Worm (Caenorhabditis elegans) whole organism, L4 larva: ENCODE data around the gene ugt-60.

Experiments
- D1046.2 ChIP-seq: fragments of 200-800 bp; sonication (Bioruptor generic); IDR thresholded peaks from 2 replicates; pipeline ENCODE4 v1.3.6; 2022; ENCODE audit warnings: missing genetic modification characterization, missing compliant biosample characterization
- F44E2.7 ChIP-seq: fragments of 200-800 bp; sonication (Bioruptor generic); IDR thresholded peaks from 2 replicates; pipeline ENCODE4 v2.1.2; 2022; ENCODE audit warnings: missing genetic modification characterization, missing compliant biosample characterization
- T20F7.1 ChIP-seq: fragments of 200-800 bp; sonication (Bioruptor generic); optimal IDR thresholded peaks from 2 replicates; lab custom pipeline; 2018; ENCODE audit warnings: mild to moderate bottlenecking, missing genetic modification characterization, missing compliant biosample characterization
- T26A8.4 ChIP-seq: fragments of 200-800 bp; sonication (Bioruptor generic); IDR thresholded peaks from 2 replicates; pipeline ENCODE4 v1.3.6; 2022; ENCODE audit warnings: missing genetic modification characterization, missing compliant biosample characterization
- Y105C5A.15 ChIP-seq: fragments of 200-800 bp; sonication (Bioruptor generic); IDR thresholded peaks from 2 replicates; pipeline ENCODE4 v1.3.6; 2022; ENCODE audit warnings: missing genetic modification characterization, missing compliant biosample characterization
- Y48G9A.11 ChIP-seq: fragments of 200-800 bp; sonication (Bioruptor generic); IDR thresholded peaks from 2 replicates; pipeline ENCODE4 v1.3.6; 2022; ENCODE audit warnings: missing genetic modification reagents, missing genetic modification characterization, missing compliant biosample characterization
- ZK546.5 ChIP-seq, 2 experiments: sonication (generic microtip); optimal IDR thresholded peaks; 2 replicates each; lab custom pipeline; 2017; ENCODE audit warnings: missing biosample characterization in 2 of 2, missing genetic modification characterization in 2 of 2
- aha-1 ChIP-seq: fragments of 150-350 bp; peaks from one replicate; lab custom pipeline; 2014; ENCODE audit warnings: missing biosample characterization, missing genetic modification characterization
- ama-1 ChIP-seq: fragments of 150-350 bp; optimal IDR thresholded peaks from 2 replicates; lab custom pipeline; 2014; ENCODE audit warnings: inconsistent platforms, mixed read lengths
- arid-1 ChIP-seq: fragments of 200-800 bp; sonication (Bioruptor generic); conservative IDR thresholded peaks from 2 replicates; pipeline ENCODE4 v1.3.6; 2022; ENCODE audit warnings: missing genetic modification reagents, missing genetic modification characterization, missing compliant biosample characterization
- ceh-32 ChIP-seq: sonication (generic microtip); optimal IDR thresholded peaks from 2 replicates; lab custom pipeline; 2016; ENCODE audit warnings: mild to moderate bottlenecking, missing genetic modification characterization, missing compliant biosample characterization; ENCODE audit not compliant: poor library complexity
- ceh-44 ChIP-seq: fragments of 200-800 bp; sonication (Bioruptor generic); IDR thresholded peaks from 2 replicates; pipeline ENCODE4 v1.3.6; 2022; ENCODE audit warnings: missing genetic modification reagents, missing genetic modification characterization, missing compliant biosample characterization
- ceh-62 ChIP-seq: sonication (generic microtip); optimal IDR thresholded peaks from 2 replicates; lab custom pipeline; 2017; ENCODE audit warnings: missing biosample characterization, missing genetic modification characterization
- ces-1 ChIP-seq: fragments of 150-350 bp; sonication (generic microtip); optimal IDR thresholded peaks from 4 replicates; lab custom pipeline; 2014; ENCODE audit warnings: missing biosample characterization, missing genetic modification reagents, missing genetic modification characterization
- cey-2 ChIP-seq: sonication (generic microtip); optimal IDR thresholded peaks from 3 replicates; lab custom pipeline; 2017; ENCODE audit warnings: missing genetic modification characterization, mild to moderate bottlenecking, missing compliant biosample characterization, antibody characterized with exemption, borderline replicate concordance; ENCODE audit not compliant: insufficient read depth
- daf-19 ChIP-seq: fragments of 200-800 bp; sonication (Bioruptor generic); conservative IDR thresholded peaks from 2 replicates; pipeline ENCODE4 v1.3.6; 2022; ENCODE audit warnings: missing genetic modification characterization, missing compliant biosample characterization
- dmd-8 ChIP-seq: fragments of 200-800 bp; sonication (Bioruptor generic); IDR thresholded peaks from 2 replicates; pipeline ENCODE4 v1.3.6; 2022; ENCODE audit warnings: missing genetic modification characterization, missing compliant biosample characterization
- duxl-1 ChIP-seq: sonication (generic microtip); optimal IDR thresholded peaks from 2 replicates; lab custom pipeline; 2016; ENCODE audit warnings: mild to moderate bottlenecking, missing genetic modification characterization, moderate library complexity, missing compliant biosample characterization; ENCODE audit not compliant: poor library complexity
- egl-43 ChIP-seq: fragments of 200-800 bp; sonication (Bioruptor generic); IDR thresholded peaks from 2 replicates; pipeline ENCODE4 v1.3.6; 2022; ENCODE audit warnings: missing genetic modification reagents, missing genetic modification characterization, missing compliant biosample characterization
- fos-1 ChIP-seq: fragments of 150-350 bp; optimal IDR thresholded peaks from 2 replicates; lab custom pipeline; 2014; ENCODE audit warnings: missing biosample characterization, missing genetic modification characterization
- hlh-30 ChIP-seq: sonication (generic microtip); optimal IDR thresholded peaks from 2 replicates; lab custom pipeline; 2017; ENCODE audit warnings: antibody characterized with exemption, mild to moderate bottlenecking, missing genetic modification characterization, missing compliant biosample characterization; ENCODE audit not compliant: insufficient read depth
- hmg-1.1 ChIP-seq: fragments of 200-800 bp; sonication (Bioruptor generic); IDR thresholded peaks from 2 replicates; pipeline ENCODE4 v1.3.6; 2022; ENCODE audit warnings: missing genetic modification reagents, missing genetic modification characterization, missing compliant biosample characterization
- jun-1 ChIP-seq: fragments of 150-350 bp; optimal IDR thresholded peaks from 2 replicates; lab custom pipeline; 2014; ENCODE audit warnings: missing biosample characterization, missing genetic modification reagents, missing genetic modification characterization
- lim-7 ChIP-seq: fragments of 200-800 bp; sonication (Bioruptor generic); IDR thresholded peaks from 2 replicates; pipeline ENCODE4 v1.3.6; 2022; ENCODE audit warnings: missing genetic modification characterization, missing compliant biosample characterization
- lin-15B ChIP-seq: fragments of 150-350 bp; sonication (generic microtip); optimal IDR thresholded peaks from 3 replicates; lab custom pipeline; 2014; ENCODE audit warnings: missing biosample characterization, missing genetic modification characterization
- lin-29 ChIP-seq: fragments of 200-800 bp; sonication (Bioruptor generic); IDR thresholded peaks from 2 replicates; pipeline ENCODE4 v1.3.6; 2022; ENCODE audit warnings: missing genetic modification reagents, missing genetic modification characterization, missing compliant biosample characterization
- lin-38 ChIP-seq: fragments of 200-800 bp; sonication (Bioruptor generic); IDR thresholded peaks from 2 replicates; pipeline ENCODE4 v1.3.6; 2022; ENCODE audit warnings: missing genetic modification reagents, missing genetic modification characterization, missing compliant biosample characterization
- lsy-2 ChIP-seq, 2 experiments: fragments of 150-350 bp in 1 of 2; sonication (generic microtip) in 1 of 2; optimal IDR thresholded peaks; 2 replicates each; lab custom pipeline; 2014 to 2017; ENCODE audit warnings: missing biosample characterization in 2 of 2, missing genetic modification characterization in 2 of 2
- madf-5 ChIP-seq, 2 experiments: fragments of 200-800 bp; sonication (Bioruptor generic); IDR thresholded peaks; 2 replicates each; pipeline ENCODE4 v1.3.6; 2022; ENCODE audit warnings: missing compliant biosample characterization in 2 of 2, missing genetic modification characterization in 2 of 2
- madf-9 ChIP-seq: fragments of 200-800 bp; sonication (Bioruptor generic); conservative IDR thresholded peaks from 2 replicates; pipeline ENCODE4 v1.3.6; 2022; ENCODE audit warnings: missing genetic modification reagents, missing genetic modification characterization, missing compliant biosample characterization
- mdl-1 ChIP-seq, 2 experiments: fragments of 150-350 bp in 1 of 2; sonication (generic microtip) in 1 of 2; optimal IDR thresholded peaks; 2 replicates each; lab custom pipeline; 2014 to 2017; ENCODE audit warnings: missing biosample characterization in 2 of 2, missing genetic modification characterization in 2 of 2
- mdt-29 ChIP-seq: fragments of 200-800 bp; sonication (Bioruptor generic); IDR thresholded peaks from 2 replicates; pipeline ENCODE4 v1.3.6; 2022; ENCODE audit warnings: missing genetic modification reagents, missing genetic modification characterization, missing compliant biosample characterization
- mes-2 ChIP-seq: sonication (generic microtip); optimal IDR thresholded peaks from 2 replicates; lab custom pipeline; 2016; ENCODE audit warnings: missing genotype, mild to moderate bottlenecking, missing genetic modification characterization, missing compliant biosample characterization; ENCODE audit not compliant: poor library complexity, severe bottlenecking
- nhr-102 ChIP-seq: sonication (generic microtip); optimal IDR thresholded peaks from 2 replicates; lab custom pipeline; 2016; ENCODE audit warnings: mild to moderate bottlenecking, missing genetic modification characterization, moderate library complexity, missing compliant biosample characterization
- nhr-111 ChIP-seq: fragments of 200-800 bp; sonication (Bioruptor generic); optimal IDR thresholded peaks from 2 replicates; lab custom pipeline; 2018; ENCODE audit warnings: mild to moderate bottlenecking, missing genetic modification characterization, missing compliant biosample characterization
- nhr-25 ChIP-seq: sonication (generic microtip); optimal IDR thresholded peaks from 2 replicates; lab custom pipeline; 2017; ENCODE audit warnings: missing genetic modification characterization, mild to moderate bottlenecking, missing compliant biosample characterization, antibody characterized with exemption, moderate library complexity, borderline replicate concordance; ENCODE audit not compliant: insufficient read depth
- nhr-48 ChIP-seq: sonication (generic microtip); optimal IDR thresholded peaks from 2 replicates; lab custom pipeline; 2016; ENCODE audit warnings: mild to moderate bottlenecking, missing genetic modification characterization, missing compliant biosample characterization
- nhr-77 ChIP-seq: fragments of 150-350 bp; optimal IDR thresholded peaks from 2 replicates; lab custom pipeline; 2014; ENCODE audit warnings: missing biosample characterization, missing genetic modification characterization
- skn-1 ChIP-seq: fragments of 150-350 bp; optimal IDR thresholded peaks from 2 replicates; lab custom pipeline; 2014; ENCODE audit warnings: missing biosample characterization, missing genetic modification characterization
- tra-1 ChIP-seq: fragments of 200-800 bp; sonication (Bioruptor generic); IDR thresholded peaks from 2 replicates; pipeline ENCODE4 v1.3.6; 2022; ENCODE audit warnings: missing genetic modification reagents, missing genetic modification characterization, missing compliant biosample characterization
- unc-130 ChIP-seq: sonication (generic microtip); optimal IDR thresholded peaks from 2 replicates; lab custom pipeline; 2016; ENCODE audit warnings: missing genetic modification reagents, missing genetic modification characterization, missing compliant biosample characterization
- unc-39 ChIP-seq: sonication (generic microtip); optimal IDR thresholded peaks from 2 replicates; lab custom pipeline; 2017; ENCODE audit warnings: missing biosample characterization, missing genetic modification characterization
- zip-11 ChIP-seq: fragments of 200-800 bp; sonication (Bioruptor generic); IDR thresholded peaks from 2 replicates; pipeline ENCODE4 v1.3.6; 2022; ENCODE audit warnings: missing genetic modification characterization, missing compliant biosample characterization
- ztf-11 ChIP-seq: fragments of 150-350 bp; optimal IDR thresholded peaks from 2 replicates; lab custom pipeline; 2014; ENCODE audit warnings: missing biosample characterization, missing genetic modification characterization

The ugt-60 gene

DNA sequence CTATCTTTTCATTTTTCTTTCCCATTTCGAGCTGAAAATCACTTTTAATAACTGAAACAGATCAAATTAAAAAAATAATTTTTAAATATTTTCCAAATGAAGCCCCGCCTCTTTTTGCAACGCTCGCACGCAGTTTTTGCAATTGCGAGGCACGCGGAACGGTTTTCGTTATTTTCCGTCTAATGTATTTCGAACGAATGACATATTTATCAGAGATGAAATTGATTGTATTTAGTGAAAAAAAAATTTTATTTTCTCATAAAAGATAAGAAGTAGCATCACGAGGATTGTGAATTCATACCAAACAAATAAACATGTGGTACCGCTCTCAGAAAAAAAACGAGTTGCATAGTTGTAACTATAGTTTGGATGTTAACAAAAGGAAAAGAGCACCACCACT lies 49.0 kb downstream of the ugt-60 start, which contains the start of gene rpac-19 (continued):
- TF ChIP-seq ceh-62 (tag; lab: Kevin White, UChicago) (no peak), nhr-111 (GFP tag; lab: Kevin White, UChicago) (no peak), nhr-77 (tag; lab: Kevin White, UChicago) (peak; percentile 24), cey-2 (no peak), D1046.2 (GFP tag; lab: Robert Waterston, UW) (no peak), T20F7.1 (GFP tag; lab: Kevin White, UChicago) (peak; percentile 70), ceh-44 (GFP tag; lab: Robert Waterston, UW) (no peak), egl-43 (GFP tag; lab: Robert Waterston, UW) (0 out of 2 replicates have a peak, but pooled peaks have one; percentile 43), zip-11 (GFP tag; lab: Robert Waterston, UW) (no peak), mdt-29 (GFP tag; lab: Robert Waterston, UW) (peak; percentile 72; the same call in 1 of the 2 replicates), jun-1 (tag; lab: Kevin White, UChicago) (peak; percentile 27), unc-130 (GFP tag; lab: Kevin White, UChicago) (peak; percentile 61), nhr-102 (tag; lab: Kevin White, UChicago) (peak; percentile 80), fos-1 (no peak), duxl-1 (tag; lab: Kevin White, UChicago) (peak; percentile 77), dmd-8 (no peak), ztf-11 (tag; lab: Kevin White, UChicago) (no peak), ceh-32 (tag; lab: Kevin White, UChicago) (no peak), lim-7 (no peak), madf-5 (GFP tag; IDR thresholded peaks at IDR 0.05; lab: Robert Waterston, UW) (no peak), aha-1 (tag; lab: Kevin White, UChicago) (peak; percentile 72), F44E2.7 (GFP tag; lab: Robert Waterston, UW) (no peak), ZK546.5 (tag; optimal IDR thresholded peaks at IDR 0.05; lab: Kevin White, UChicago) (no peak)

DNA sequence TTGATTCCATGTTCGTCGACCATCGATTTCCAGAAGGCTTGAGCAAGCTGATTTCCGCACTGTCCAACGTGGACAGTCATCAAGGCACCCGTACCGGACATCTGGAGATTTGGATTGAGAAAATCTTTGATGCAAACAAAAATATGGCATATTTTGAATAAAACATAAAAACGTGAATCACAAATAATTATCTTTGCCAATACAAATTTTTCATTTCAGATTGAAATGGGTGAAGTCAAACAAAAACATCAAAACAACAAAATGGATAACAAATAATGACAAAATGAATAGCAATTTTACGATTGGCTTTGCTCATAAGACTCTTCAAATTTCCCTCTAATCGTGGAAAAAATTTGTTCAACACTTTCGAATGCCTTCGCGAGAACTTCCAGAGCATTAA lies 49.8 kb downstream of the ugt-60 start, which contains the start of gene tbg-1:
tbg-1 (minus strand) TSS at position 101 of the 400 bp plus-strand sequence.
- TF ChIP-seq mdl-1 (tag; optimal IDR thresholded peaks at IDR 0.05; lab: Kevin White, UChicago) (no peak), lin-15B (tag; lab: Kevin White, UChicago) (no peak), ces-1 (GFP tag; lab: Kevin White, UChicago) (no peak)

DNA sequence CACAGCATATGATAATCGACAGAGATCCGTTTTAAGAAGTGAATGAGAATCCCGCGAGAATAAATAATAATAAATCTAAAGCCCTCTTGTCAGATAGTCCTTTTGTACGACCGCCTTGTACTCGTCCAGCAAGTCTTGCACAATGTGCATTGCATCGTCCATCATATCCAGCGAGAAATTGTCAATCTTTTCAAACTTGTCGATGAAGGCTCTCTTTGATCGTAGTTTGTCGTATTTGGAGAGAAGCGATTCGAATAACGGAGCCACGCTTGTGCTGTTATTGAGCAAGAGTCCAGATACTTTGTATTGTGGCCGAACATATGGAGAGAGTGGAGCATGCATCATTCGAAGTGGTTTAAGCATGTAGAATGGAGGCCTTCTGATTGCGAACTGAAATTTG lies 52.2 kb downstream of the ugt-60 start:
- TF ChIP-seq Y48G9A.11 (GFP tag; lab: Robert Waterston, UW) (peak; percentile 21; the same call in 1 of the 2 replicates), Y105C5A.15 (GFP tag; lab: Robert Waterston, UW) (no peak), duxl-1 (tag; lab: Kevin White, UChicago) (peak; percentile 58), hlh-30 (tag; lab: Kevin White, UChicago) (no peak), lin-29 (GFP tag; lab: Robert Waterston, UW) (0 out of 2 replicates have a peak, but pooled peaks have one; percentile 26), nhr-25 (no peak), daf-19 (GFP tag; lab: Robert Waterston, UW) (no peak), T26A8.4 (GFP tag; lab: Robert Waterston, UW) (0 out of 2 replicates have a peak, but pooled peaks have one; percentile 32), lin-38 (GFP tag; lab: Robert Waterston, UW) (no peak), arid-1 (GFP tag; lab: Robert Waterston, UW) (peak; percentile 25; the same call in 1 of the 2 replicates), lsy-2 (tag; optimal IDR thresholded peaks at IDR 0.05; lab: Kevin White, UChicago) (no peak), madf-9 (GFP tag; lab: Robert Waterston, UW) (peak; percentile 31; the same call in 1 of the 2 replicates), aha-1 (tag; lab: Kevin White, UChicago) (peak; percentile 17), egl-43 (GFP tag; lab: Robert Waterston, UW) (0 out of 2 replicates have a peak, but pooled peaks have one; percentile 35), ama-1 (lab: Kevin White, UChicago) (peak; percentile 23), ceh-32 (tag; lab: Kevin White, UChicago) (no peak), unc-39 (tag; lab: Kevin White, UChicago) (no peak), mes-2 (tag; lab: Kevin White, UChicago) (peak; percentile 28), hmg-1.1 (0 out of 2 replicates have a peak, but pooled peaks have one; percentile 24), skn-1 (no peak), nhr-48 (tag; lab: Kevin White, UChicago) (no peak), tra-1 (GFP tag; lab: Robert Waterston, UW) (0 out of 2 replicates have a peak, but pooled peaks have one; percentile 24)
